Fruit fly (Drosophila melanogaster) whole organism, adult: Measurements from ENCODE around the gene CG15719.

ENCODE experiments used
- CG12768 ChIP-seq: fragments of 200-800 bp; sonication (Bioruptor generic); optimal IDR thresholded peaks from 2 replicates; lab custom pipeline; 2017; ENCODE audit warnings: missing biosample characterization, missing genetic modification characterization, mild to moderate bottlenecking, moderate library complexity, missing genetic modification reagents
- CG1620 ChIP-seq: fragments of 200-800 bp; sonication (Bioruptor generic); optimal IDR thresholded peaks from 2 replicates; lab custom pipeline; 2016; ENCODE audit warnings: missing biosample characterization, missing genetic modification characterization
- CG33017 ChIP-seq: fragments of 200-800 bp; sonication (Bioruptor generic); optimal IDR thresholded peaks from 2 replicates; lab custom pipeline; 2018; ENCODE audit warnings: missing biosample characterization, mild to moderate bottlenecking, missing genetic modification characterization, moderate library complexity
- CG5204 ChIP-seq: fragments of 200-800 bp; sonication (Bioruptor generic); optimal IDR thresholded peaks from 2 replicates; lab custom pipeline; 2016; ENCODE audit warnings: missing biosample characterization, missing genetic modification characterization
- CG7045 ChIP-seq: fragments of 200-800 bp; sonication (Bioruptor generic); optimal IDR thresholded peaks from 2 replicates; lab custom pipeline; 2017; ENCODE audit warnings: missing biosample characterization, mild to moderate bottlenecking, missing genetic modification characterization
- CG7101 ChIP-seq: fragments of 200-800 bp; sonication (Bioruptor generic); optimal IDR thresholded peaks from 2 replicates; lab custom pipeline; 2018; ENCODE audit warnings: missing biosample characterization, mild to moderate bottlenecking, missing genetic modification characterization, moderate library complexity
- Crg-1 ChIP-seq: fragments of 200-800 bp; sonication (Bioruptor generic); optimal IDR thresholded peaks from 2 replicates; lab custom pipeline; 2016; ENCODE audit warnings: missing biosample characterization, missing genetic modification characterization
- bab1 ChIP-seq: fragments of 200-800 bp; sonication (Bioruptor generic); optimal IDR thresholded peaks from 3 replicates; lab custom pipeline; 2019; ENCODE audit warnings: missing biosample characterization, mild to moderate bottlenecking, missing genetic modification characterization, moderate library complexity
- cnc ChIP-seq, 2 experiments: fragments of >200 bp; optimal IDR thresholded peaks; 2 replicates each; lab custom pipeline; 2017
- kay ChIP-seq: fragments of 200-800 bp; sonication (Bioruptor generic); peaks from one replicate; lab custom pipeline; 2016; ENCODE audit warnings: missing biosample characterization, missing genetic modification characterization, borderline replicate concordance
- tj ChIP-seq: fragments of 200-800 bp; sonication (Bioruptor generic); optimal IDR thresholded peaks from 3 replicates; lab custom pipeline; 2017; ENCODE audit warnings: missing biosample characterization, mild to moderate bottlenecking, missing genetic modification characterization, moderate library complexity

DNA sequence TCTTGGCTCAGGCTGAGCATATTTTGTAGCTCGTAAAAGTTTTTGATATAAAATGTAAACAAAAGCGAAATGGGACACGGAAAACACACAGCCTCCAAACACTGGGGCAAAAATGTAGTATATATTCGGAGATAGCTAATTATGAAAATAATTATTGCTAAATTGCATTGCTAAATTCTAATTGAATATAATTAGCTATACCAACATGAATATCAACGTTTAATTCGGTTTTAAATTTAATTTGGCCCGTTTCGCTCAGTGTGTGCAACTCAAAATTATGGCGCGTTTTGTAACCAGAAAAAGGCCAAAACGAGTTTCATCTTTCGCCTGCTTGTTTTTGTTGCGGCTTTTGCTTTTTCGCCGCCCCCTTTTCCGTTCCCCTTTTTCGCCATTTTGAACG is 19.1 kb upstream of the CG15719 start:
- no peak for TF ChIP-seq cnc (optimal IDR thresholded peaks at IDR 0.05; lab: Kevin White, UChicago)
- no peak for TF ChIP-seq CG12768 (GFP tag; lab: Kevin White, UChicago)
- no peak for TF ChIP-seq CG33017 (tag; lab: Kevin White, UChicago)
- TF ChIP-seq kay (GFP tag; lab: Kevin White, UChicago) = no peak
- TF ChIP-seq CG7101 (tag; lab: Kevin White, UChicago) = no peak
- TF ChIP-seq bab1 (GFP tag; lab: Kevin White, UChicago) = no peak
- no peak for TF ChIP-seq CG1620 (GFP tag; lab: Kevin White, UChicago)
- no peak for TF ChIP-seq CG7045 (GFP tag; lab: Kevin White, UChicago)
- no peak for TF ChIP-seq Crg-1 (GFP tag; lab: Kevin White, UChicago)
- no peak for TF ChIP-seq tj (GFP tag; lab: Kevin White, UChicago)
- no peak for TF ChIP-seq CG5204
